Worm (Caenorhabditis elegans) whole organism, L4 larva: ENCODE data around the gene phlp-2.
A peak's percentile ranks its signal among the peaks of the same experiment; 100 is the strongest.

Experiments used
- F26F4.8 ChIP-seq: fragments of 200-800 bp; sonication (Bioruptor generic); conservative IDR thresholded peaks from 2 replicates; pipeline ENCODE4 v1.3.6; 2022; ENCODE audit warnings: missing genetic modification characterization, missing compliant biosample characterization
- F37D6.2 ChIP-seq: sonication (generic microtip); optimal IDR thresholded peaks from 2 replicates; lab custom pipeline; 2016; ENCODE audit warnings: mild to moderate bottlenecking, missing genetic modification characterization, missing compliant biosample characterization
- F44E2.7 ChIP-seq: fragments of 200-800 bp; sonication (Bioruptor generic); IDR thresholded peaks from 2 replicates; pipeline ENCODE4 v2.1.2; 2022; ENCODE audit warnings: missing genetic modification characterization, missing compliant biosample characterization
- R02D3.7 ChIP-seq: fragments of 150-350 bp; sonication (generic microtip); optimal IDR thresholded peaks from 3 replicates; lab custom pipeline; 2014; ENCODE audit warnings: missing biosample characterization, missing genetic modification characterization
- Y48G9A.11 ChIP-seq: fragments of 200-800 bp; sonication (Bioruptor generic); IDR thresholded peaks from 2 replicates; pipeline ENCODE4 v1.3.6; 2022; ENCODE audit warnings: missing genetic modification reagents, missing genetic modification characterization, missing compliant biosample characterization
- ZK337.2 ChIP-seq: fragments of 200-800 bp; sonication (Bioruptor generic); IDR thresholded peaks from 2 replicates; pipeline ENCODE4 v1.3.6; 2022; ENCODE audit warnings: missing genetic modification reagents, missing genetic modification characterization, missing compliant biosample characterization
- ZK546.5 ChIP-seq, 2 experiments: sonication (generic microtip); optimal IDR thresholded peaks; 2 replicates each; lab custom pipeline; 2017; ENCODE audit warnings: missing biosample characterization in 2 of 2, missing genetic modification characterization in 2 of 2
- aly-2 ChIP-seq: sonication (generic microtip); optimal IDR thresholded peaks from 2 replicates; lab custom pipeline; 2018; ENCODE audit warnings: missing biosample characterization, missing genetic modification characterization
- arid-1 ChIP-seq: fragments of 200-800 bp; sonication (Bioruptor generic); conservative IDR thresholded peaks from 2 replicates; pipeline ENCODE4 v1.3.6; 2022; ENCODE audit warnings: missing genetic modification reagents, missing genetic modification characterization, missing compliant biosample characterization
- ceh-20 ChIP-seq: fragments of 200-800 bp; sonication (Bioruptor generic); IDR thresholded peaks from 2 replicates; pipeline ENCODE4 v1.3.6; 2022; ENCODE audit warnings: missing genetic modification reagents, missing genetic modification characterization, missing compliant biosample characterization
- ceh-28 ChIP-seq: fragments of 150-350 bp; optimal IDR thresholded peaks from 2 replicates; lab custom pipeline; 2014; ENCODE audit warnings: missing biosample characterization, missing genetic modification reagents, missing genetic modification characterization
- ceh-44 ChIP-seq: fragments of 200-800 bp; sonication (Bioruptor generic); IDR thresholded peaks from 2 replicates; pipeline ENCODE4 v1.3.6; 2022; ENCODE audit warnings: missing genetic modification reagents, missing genetic modification characterization, missing compliant biosample characterization
- ceh-62 ChIP-seq: sonication (generic microtip); optimal IDR thresholded peaks from 2 replicates; lab custom pipeline; 2017; ENCODE audit warnings: missing biosample characterization, missing genetic modification characterization
- ces-1 ChIP-seq: fragments of 150-350 bp; sonication (generic microtip); optimal IDR thresholded peaks from 4 replicates; lab custom pipeline; 2014; ENCODE audit warnings: missing biosample characterization, missing genetic modification reagents, missing genetic modification characterization
- cey-2 ChIP-seq: sonication (generic microtip); optimal IDR thresholded peaks from 3 replicates; lab custom pipeline; 2017; ENCODE audit warnings: missing genetic modification characterization, mild to moderate bottlenecking, missing compliant biosample characterization, antibody characterized with exemption, borderline replicate concordance; ENCODE audit not compliant: insufficient read depth
- daf-16 ChIP-seq, 3 experiments: sonication (generic microtip); optimal IDR thresholded peaks; 2 replicates each; lab custom pipeline; 2016 to 2017; ENCODE audit warnings: missing genetic modification characterization in 3 of 3, missing genetic modification reagents in 3 of 3, mild to moderate bottlenecking in 2 of 3, missing compliant biosample characterization in 2 of 3, missing biosample characterization in 1 of 3, moderate library complexity in 1 of 3
- daf-8 ChIP-seq: fragments of 200-800 bp; sonication (Bioruptor generic); IDR thresholded peaks from 2 replicates; pipeline ENCODE4 v1.3.6; 2022; ENCODE audit warnings: missing genetic modification characterization, missing compliant biosample characterization
- dmd-6 ChIP-seq: fragments of 200-800 bp; sonication (Bioruptor generic); IDR thresholded peaks from 2 replicates; pipeline ENCODE4 v1.3.6; 2022; ENCODE audit warnings: missing genetic modification reagents, missing genetic modification characterization, missing compliant biosample characterization
- dmd-9 ChIP-seq: fragments of 200-800 bp; sonication (Bioruptor generic); IDR thresholded peaks from 2 replicates; pipeline ENCODE4 v1.3.6; 2022; ENCODE audit warnings: missing genetic modification reagents, missing genetic modification characterization, missing compliant biosample characterization
- dpl-1 ChIP-seq: fragments of 150-350 bp; optimal IDR thresholded peaks from 2 replicates; lab custom pipeline; 2014; ENCODE audit warnings: missing biosample characterization, missing genetic modification reagents, missing genetic modification characterization
- egl-27 ChIP-seq: sonication (generic microtip); optimal IDR thresholded peaks from 3 replicates; lab custom pipeline; 2017; ENCODE audit warnings: missing biosample characterization, missing genetic modification reagents, missing genetic modification characterization
- fkh-10 ChIP-seq: fragments of 150-350 bp; optimal IDR thresholded peaks from 2 replicates; lab custom pipeline; 2014; ENCODE audit warnings: missing biosample characterization, missing genetic modification reagents, missing genetic modification characterization
- hif-1 ChIP-seq, 2 experiments: sonication (generic microtip); optimal IDR thresholded peaks; 2 replicates each; lab custom pipeline; 2016 to 2017; ENCODE audit warnings: missing compliant biosample characterization in 2 of 2, missing genetic modification characterization in 2 of 2, missing genetic modification reagents in 2 of 2, missing genotype in 2 of 2, mild to moderate bottlenecking in 1 of 2
- hmg-1.1 ChIP-seq: fragments of 200-800 bp; sonication (Bioruptor generic); IDR thresholded peaks from 2 replicates; pipeline ENCODE4 v1.3.6; 2022; ENCODE audit warnings: missing genetic modification reagents, missing genetic modification characterization, missing compliant biosample characterization
- lin-29 ChIP-seq: fragments of 200-800 bp; sonication (Bioruptor generic); IDR thresholded peaks from 2 replicates; pipeline ENCODE4 v1.3.6; 2022; ENCODE audit warnings: missing genetic modification reagents, missing genetic modification characterization, missing compliant biosample characterization
- lin-38 ChIP-seq: fragments of 200-800 bp; sonication (Bioruptor generic); IDR thresholded peaks from 2 replicates; pipeline ENCODE4 v1.3.6; 2022; ENCODE audit warnings: missing genetic modification reagents, missing genetic modification characterization, missing compliant biosample characterization
- madf-5 ChIP-seq, 2 experiments: fragments of 200-800 bp; sonication (Bioruptor generic); IDR thresholded peaks; 2 replicates each; pipeline ENCODE4 v1.3.6; 2022; ENCODE audit warnings: missing compliant biosample characterization in 2 of 2, missing genetic modification characterization in 2 of 2
- mxl-3 ChIP-seq: fragments of 200-800 bp; sonication (Bioruptor generic); optimal IDR thresholded peaks from 2 replicates; lab custom pipeline; 2018; ENCODE audit warnings: mild to moderate bottlenecking, missing genetic modification characterization, missing compliant biosample characterization
- nhr-102 ChIP-seq: sonication (generic microtip); optimal IDR thresholded peaks from 2 replicates; lab custom pipeline; 2016; ENCODE audit warnings: mild to moderate bottlenecking, missing genetic modification characterization, moderate library complexity, missing compliant biosample characterization
- nhr-11 ChIP-seq: fragments of 150-350 bp; optimal IDR thresholded peaks from 2 replicates; lab custom pipeline; 2014; ENCODE audit warnings: missing biosample characterization, missing genetic modification characterization
- nhr-28 ChIP-seq: fragments of 150-350 bp; optimal IDR thresholded peaks from 2 replicates; lab custom pipeline; 2014; ENCODE audit warnings: missing biosample characterization, missing genetic modification characterization
- nhr-41 ChIP-seq: fragments of 200-800 bp; sonication (Bioruptor generic); IDR thresholded peaks from 2 replicates; pipeline ENCODE4 v1.3.6; 2022; ENCODE audit warnings: missing genetic modification reagents, missing genetic modification characterization, missing compliant biosample characterization
- nhr-42 ChIP-seq: fragments of 200-800 bp; sonication (Bioruptor generic); IDR thresholded peaks from 2 replicates; pipeline ENCODE4 v1.3.6; 2022; ENCODE audit warnings: missing genetic modification characterization, missing compliant biosample characterization
- nhr-76 ChIP-seq: fragments of 150-350 bp; optimal IDR thresholded peaks from 2 replicates; lab custom pipeline; 2014; ENCODE audit warnings: missing biosample characterization, missing genetic modification characterization
- nhr-77 ChIP-seq: fragments of 150-350 bp; optimal IDR thresholded peaks from 2 replicates; lab custom pipeline; 2014; ENCODE audit warnings: missing biosample characterization, missing genetic modification characterization
- pha-4 ChIP-seq, 2 experiments: fragments of 150-350 bp in 1 of 2; fragments of 200-800 bp in 1 of 2; sonication (Bioruptor generic) in 1 of 2; IDR thresholded peaks in 1 of 2; optimal IDR thresholded peaks in 1 of 2; 2 replicates each; pipeline versions ENCODE4 v1.3.6 to Lab custom; 2014 to 2022; ENCODE audit warnings: missing genetic modification characterization in 2 of 2, missing genetic modification reagents in 2 of 2, missing biosample characterization in 1 of 2, missing compliant biosample characterization in 1 of 2
- saeg-2 ChIP-seq: fragments of 200-800 bp; sonication (Bioruptor generic); IDR thresholded peaks from 2 replicates; pipeline ENCODE4 v1.3.6; 2022; ENCODE audit warnings: missing genetic modification reagents, missing genetic modification characterization, missing compliant biosample characterization
- set-16 ChIP-seq: fragments of 200-800 bp; sonication (Bioruptor generic); IDR thresholded peaks from 2 replicates; pipeline ENCODE4 v1.3.6; 2022; ENCODE audit warnings: missing genetic modification reagents, missing genetic modification characterization, missing compliant biosample characterization
- spr-1 ChIP-seq: sonication (generic microtip); optimal IDR thresholded peaks from 2 replicates; lab custom pipeline; 2016; ENCODE audit warnings: mild to moderate bottlenecking, missing genetic modification characterization, missing compliant biosample characterization
- spr-3 ChIP-seq: fragments of 200-800 bp; sonication (Bioruptor generic); optimal IDR thresholded peaks from 2 replicates; lab custom pipeline; 2018; ENCODE audit warnings: mild to moderate bottlenecking, missing genetic modification characterization, missing compliant biosample characterization
- tra-1 ChIP-seq: fragments of 200-800 bp; sonication (Bioruptor generic); IDR thresholded peaks from 2 replicates; pipeline ENCODE4 v1.3.6; 2022; ENCODE audit warnings: missing genetic modification reagents, missing genetic modification characterization, missing compliant biosample characterization
- unc-130 ChIP-seq: sonication (generic microtip); optimal IDR thresholded peaks from 2 replicates; lab custom pipeline; 2016; ENCODE audit warnings: missing genetic modification reagents, missing genetic modification characterization, missing compliant biosample characterization
- unc-62 ChIP-seq, 3 experiments: fragments of 150-350 bp in 1 of 3; sonication (generic microtip); optimal IDR thresholded peaks in 2 of 3; peaks in 1 of 3; 1 replicate in 1 of 3; 2 replicates in 2 of 3; lab custom pipeline; 2014 to 2017; ENCODE audit warnings: missing biosample characterization in 3 of 3, missing genetic modification characterization in 3 of 3, missing genetic modification reagents in 3 of 3, missing genotype in 1 of 3
- zag-1 ChIP-seq: fragments of 150-350 bp; optimal IDR thresholded peaks from 2 replicates; lab custom pipeline; 2014; ENCODE audit warnings: missing biosample characterization, missing genetic modification characterization
- zip-11 ChIP-seq: fragments of 200-800 bp; sonication (Bioruptor generic); IDR thresholded peaks from 2 replicates; pipeline ENCODE4 v1.3.6; 2022; ENCODE audit warnings: missing genetic modification characterization, missing compliant biosample characterization
- zip-2 ChIP-seq: fragments of 150-350 bp; optimal IDR thresholded peaks from 2 replicates; lab custom pipeline; 2014; ENCODE audit warnings: missing biosample characterization, missing genetic modification characterization
- ztf-11 ChIP-seq: fragments of 150-350 bp; optimal IDR thresholded peaks from 2 replicates; lab custom pipeline; 2014; ENCODE audit warnings: missing biosample characterization, missing genetic modification characterization
- ztf-7 ChIP-seq: fragments of 150-350 bp; optimal IDR thresholded peaks from 2 replicates; lab custom pipeline; 2014; ENCODE audit warnings: missing biosample characterization, missing genetic modification characterization

phlp-2 gene

DNA sequence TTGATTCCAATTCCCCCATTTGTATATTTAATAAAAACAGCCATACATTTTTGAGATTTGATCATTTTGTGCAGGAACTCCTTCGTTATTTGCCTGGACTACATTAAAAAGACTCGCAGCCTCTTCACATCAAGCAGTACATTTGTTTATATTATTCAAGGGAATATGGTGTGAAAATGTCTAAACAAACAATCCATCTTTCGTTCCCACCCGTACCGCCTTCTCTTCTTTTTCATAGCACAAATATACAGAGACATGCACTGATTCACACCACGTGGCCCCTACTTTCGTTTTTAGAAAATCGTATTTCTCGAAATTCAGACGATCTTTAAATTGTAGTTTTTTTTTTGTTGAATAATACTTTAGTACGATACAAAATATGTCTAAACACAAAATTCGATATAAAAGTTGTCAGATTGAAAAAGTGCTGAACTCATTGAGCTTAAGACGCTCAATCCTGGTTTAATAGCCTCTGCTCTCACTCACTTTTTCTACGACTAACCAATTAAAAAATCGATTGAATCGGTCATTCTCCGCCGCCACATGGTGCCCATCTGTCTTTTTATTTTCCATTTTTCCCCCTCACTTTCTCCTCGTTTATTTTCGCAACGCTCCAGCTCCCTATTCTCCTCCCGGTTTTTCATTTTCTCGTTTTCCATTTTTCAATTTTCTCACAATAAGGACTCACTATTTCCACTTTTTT, 13.8 kb upstream of the phlp-2 start (continued):
- peak; percentile 24 for TF ChIP-seq unc-130 (GFP tag; lab: Kevin White, UChicago)
- peak; percentile 16 for TF ChIP-seq nhr-76 (tag; lab: Kevin White, UChicago)
- no peak for TF ChIP-seq nhr-28 (tag; lab: Kevin White, UChicago)
- peak; percentile 67 for TF ChIP-seq lin-38
- peak; percentile 73; the same call in 1 of the 2 replicates for TF ChIP-seq saeg-2 (GFP tag; lab: Robert Waterston, UW)
- TF ChIP-seq hif-1 (tag; optimal IDR thresholded peaks at IDR 0.05; lab: Kevin White, UChicago): peak in 1 of 2 experiments; percentile 63
- TF ChIP-seq mxl-3 (GFP tag; lab: Kevin White, UChicago): peak; percentile 43
- peak; percentile 49 for TF ChIP-seq zip-2 (tag; lab: Kevin White, UChicago)
- TF ChIP-seq ces-1 (GFP tag; lab: Kevin White, UChicago): peak; percentile 38
- peak; percentile 64; the same call in 1 of the 2 replicates for TF ChIP-seq F44E2.7 (GFP tag; lab: Robert Waterston, UW)
- no peak for TF ChIP-seq madf-5 (GFP tag; IDR thresholded peaks at IDR 0.05; lab: Robert Waterston, UW)
- peak; percentile 90 for TF ChIP-seq nhr-102 (tag; lab: Kevin White, UChicago)
- peak; percentile 30; the same call in 1 of the 2 replicates for TF ChIP-seq dmd-6 (GFP tag; lab: Robert Waterston, UW)
- TF ChIP-seq spr-3: peak; percentile 72
- TF ChIP-seq ZK337.2 (GFP tag; lab: Robert Waterston, UW): no peak
- TF ChIP-seq R02D3.7: no peak
- TF ChIP-seq daf-16 (GFP tag; optimal IDR thresholded peaks at IDR 0.05; lab: Kevin White, UChicago): peak; percentile 33 to 62
- peak; percentile 59 for TF ChIP-seq daf-16 (tag; optimal IDR thresholded peaks at IDR 0.05; lab: Kevin White, UChicago)
- TF ChIP-seq lin-29 (GFP tag; lab: Robert Waterston, UW): no peak
- TF ChIP-seq pha-4 (GFP tag; IDR thresholded peaks at IDR 0.05; lab: Robert Waterston, UW): peak; percentile 67; the same call in 1 of the 2 replicates
- TF ChIP-seq pha-4 (tag; optimal IDR thresholded peaks at IDR 0.05; lab: Kevin White, UChicago): peak; percentile 7
- TF ChIP-seq dmd-9 (GFP tag; lab: Robert Waterston, UW): no peak
- TF ChIP-seq spr-1: peak; percentile 48
- TF ChIP-seq arid-1 (GFP tag; lab: Robert Waterston, UW): peak; percentile 84
- no peak for TF ChIP-seq zag-1
- no peak for TF ChIP-seq ceh-62 (tag; lab: Kevin White, UChicago)
- TF ChIP-seq daf-8 (GFP tag; lab: Robert Waterston, UW): no peak
- no peak for TF ChIP-seq egl-27 (tag; lab: Kevin White, UChicago)
- no peak for TF ChIP-seq nhr-42
- no peak for TF ChIP-seq ceh-44 (GFP tag; lab: Robert Waterston, UW)
- no peak for TF ChIP-seq ceh-28 (tag; lab: Kevin White, UChicago)
- no peak for TF ChIP-seq aly-2 (tag; lab: Kevin White, UChicago)
- no peak for TF ChIP-seq fkh-10 (GFP tag; lab: Kevin White, UChicago)
- peak; percentile 77 for TF ChIP-seq Y48G9A.11 (GFP tag; lab: Robert Waterston, UW)
- no peak for TF ChIP-seq F26F4.8 (GFP tag; lab: Robert Waterston, UW)
- TF ChIP-seq nhr-41: no peak; the same call in 1 of the 2 replicates
- TF ChIP-seq zip-11 (GFP tag; lab: Robert Waterston, UW): no peak
- TF ChIP-seq ZK546.5 (tag; optimal IDR thresholded peaks at IDR 0.05; lab: Kevin White, UChicago): no peak
- no peak for TF ChIP-seq set-16 (GFP tag; lab: Robert Waterston, UW)
- TF ChIP-seq F37D6.2 (tag; lab: Kevin White, UChicago): peak; percentile 45
- no peak for TF ChIP-seq ztf-11 (tag; lab: Kevin White, UChicago)
- TF ChIP-seq nhr-77 (tag; lab: Kevin White, UChicago): no peak
- TF ChIP-seq dpl-1 (GFP tag; lab: Kevin White, UChicago): no peak
- TF ChIP-seq nhr-11 (tag; lab: Kevin White, UChicago): no peak
- TF ChIP-seq unc-62 (GFP tag; optimal IDR thresholded peaks at IDR 0.05 in 1 of 2; lab: Kevin White, UChicago): peak in 1 of 2 experiments; percentile 75
- TF ChIP-seq unc-62 (tag; optimal IDR thresholded peaks at IDR 0.05; lab: Kevin White, UChicago): no peak
- peak; percentile 15; the same call in 1 of the 2 replicates for TF ChIP-seq ceh-20 (GFP tag; lab: Robert Waterston, UW)
- TF ChIP-seq hmg-1.1 (GFP tag; lab: Robert Waterston, UW): peak; percentile 52
- TF ChIP-seq tra-1 (GFP tag; lab: Robert Waterston, UW): 0 out of 2 replicates have a peak, but pooled peaks have one; percentile 36
- TF ChIP-seq ztf-7 (tag; lab: Kevin White, UChicago): no peak
- TF ChIP-seq cey-2 (tag; lab: Kevin White, UChicago): no peak
